Fruit fly (Drosophila melanogaster): Measurements from ENCODE around the gene CG7376.

CG7376 gene

dm6 chr3L:6157327-6158032 lies 16.6 kb upstream of the CG7376 start, which contains the start of gene CG13297 (continued):
- TF ChIP-seq CG3407 (GFP tag; optimal IDR thresholded peaks at IDR 0.05) = no peak
- TF ChIP-seq CG7745 (tag; optimal IDR thresholded peaks at IDR 0.05) = no peak
- TF ChIP-seq CG10543 (GFP tag; optimal IDR thresholded peaks at IDR 0.05) = no peak
- TF ChIP-seq CG12299 (tag; optimal IDR thresholded peaks at IDR 0.05) = peak; percentile 12
- TF ChIP-seq CG10959 (GFP tag; IDR thresholded peaks at IDR 0.05) = no peak
- no peak for TF ChIP-seq Gsc (GFP tag; IDR thresholded peaks at IDR 0.05)
- no peak for TF ChIP-seq caup (GFP tag; optimal IDR thresholded peaks at IDR 0.05; ENCODE audit: severe bottlenecking)
- TF ChIP-seq CG2678 (tag; optimal IDR thresholded peaks at IDR 0.05) = peak; percentile 79
- TF ChIP-seq CG13287 (GFP tag; IDR thresholded peaks at IDR 0.05; ENCODE audit: partially characterized antibody) = no peak
- no peak for TF ChIP-seq Hsf (GFP tag; optimal IDR thresholded peaks at IDR 0.05)
- TF ChIP-seq gsb-n (tag; optimal IDR thresholded peaks at IDR 0.05) = peak; percentile 17
- TF ChIP-seq da (GFP tag; optimal IDR thresholded peaks at IDR 0.05) = no peak
- TF ChIP-seq eve (GFP tag; optimal IDR thresholded peaks at IDR 0.05) = peak in 1 of 2 experiments; percentile 48
- peak; percentile 41 for TF ChIP-seq bcd (GFP tag; optimal IDR thresholded peaks at IDR 0.05)
- TF ChIP-seq jumu (GFP tag; optimal IDR thresholded peaks at IDR 0.05) = no peak
- no peak for TF ChIP-seq fd102C (GFP tag; optimal IDR thresholded peaks at IDR 0.05)
- TF ChIP-seq Poxn (GFP tag; IDR thresholded peaks at IDR 0.05) = no peak
- no peak for TF ChIP-seq H2.0 (GFP tag; IDR thresholded peaks at IDR 0.05)
- TF ChIP-seq CG9817 (tag; optimal IDR thresholded peaks at IDR 0.05) = peak; percentile 38
- TF ChIP-seq CG7963 (GFP tag; IDR thresholded peaks at IDR 0.05; ENCODE audit: partially characterized antibody) = no peak
- TF ChIP-seq Hey (tag; optimal IDR thresholded peaks at IDR 0.05) = no peak
- TF ChIP-seq Nf-YA (GFP tag; IDR thresholded peaks at IDR 0.05) = no peak
- TF ChIP-seq luna (GFP tag; optimal IDR thresholded peaks at IDR 0.05) = no peak
- peak; percentile 78 for TF ChIP-seq CG2712 (tag; optimal IDR thresholded peaks at IDR 0.05)
- TF ChIP-seq Hmr (GFP tag; optimal IDR thresholded peaks at IDR 0.05) = peak; percentile 6
- peak; percentile 75 for TF ChIP-seq CG15269 (tag; optimal IDR thresholded peaks at IDR 0.05)
- no peak for TF ChIP-seq pnt (GFP tag; optimal IDR thresholded peaks at IDR 0.05)
- TF ChIP-seq Hmx (GFP tag; optimal IDR thresholded peaks at IDR 0.05) = no peak
- no peak for TF ChIP-seq CG2889 (GFP tag; IDR thresholded peaks at IDR 0.05)
- no peak for TF ChIP-seq HmgD (GFP tag; optimal IDR thresholded peaks at IDR 0.05)
- TF ChIP-seq MTF-1 (GFP tag; optimal IDR thresholded peaks at IDR 0.05; ENCODE audit: borderline replicate concordance) = no peak
- TF ChIP-seq gce (GFP tag; IDR thresholded peaks at IDR 0.05) = no peak
- TF ChIP-seq CG18262 (tag; optimal IDR thresholded peaks at IDR 0.05) = peak; percentile 73
- TF ChIP-seq CG32767 (GFP tag; IDR thresholded peaks at IDR 0.05) = peak; percentile 69; the same call in 1 of the 2 replicates
- peak; percentile 10 for TF ChIP-seq Hr3 (GFP tag; optimal IDR thresholded peaks at IDR 0.05)
- TF ChIP-seq CG10274 (GFP tag; optimal IDR thresholded peaks at IDR 0.05) = no peak
- TF ChIP-seq CG11456 (GFP tag; IDR thresholded peaks at IDR 0.05) = no peak
- no peak for TF ChIP-seq Fer2 (tag; optimal IDR thresholded peaks at IDR 0.05)
- TF ChIP-seq sisA (GFP tag; IDR thresholded peaks at IDR 0.05) = peak; percentile 55
- TF ChIP-seq Sox102F (GFP tag; optimal IDR thresholded peaks at IDR 0.05) = peak; percentile 76
- no peak for TF ChIP-seq dan (GFP tag; IDR thresholded peaks at IDR 0.05)
- TF ChIP-seq Nf-YB (GFP tag; optimal IDR thresholded peaks at IDR 0.05) = no peak
- no peak for TF ChIP-seq Neu2 (GFP tag; optimal IDR thresholded peaks at IDR 0.05; ENCODE audit: borderline replicate concordance)
- no peak for TF ChIP-seq CG1603 (tag; optimal IDR thresholded peaks at IDR 0.05)
- no peak for TF ChIP-seq Dad (GFP tag; optimal IDR thresholded peaks at IDR 0.05)
- TF ChIP-seq CG1832 (GFP tag; optimal IDR thresholded peaks at IDR 0.05) = no peak
- TF ChIP-seq trh (GFP tag; optimal IDR thresholded peaks at IDR 0.05) = no peak
- no peak for TF ChIP-seq crp (GFP tag; optimal IDR thresholded peaks at IDR 0.05)
- no peak for TF ChIP-seq CG31388 (GFP tag; optimal IDR thresholded peaks at IDR 0.05)
- TF ChIP-seq CG8089 (GFP tag; optimal IDR thresholded peaks at IDR 0.05) = no peak
